Worm (Caenorhabditis elegans) whole organism, late embryonic: Measurements from ENCODE around the gene F19G12.9.

Experiments
- C08G9.2 ChIP-seq: sonication (generic microtip); optimal IDR thresholded peaks from 2 replicates; lab custom pipeline; 2016; ENCODE audit warnings: mild to moderate bottlenecking, missing genetic modification characterization, moderate library complexity, missing compliant biosample characterization
- K02D7.2 ChIP-seq: sonication (generic microtip); optimal IDR thresholded peaks from 2 replicates; lab custom pipeline; 2017; ENCODE audit warnings: mild to moderate bottlenecking, missing genetic modification characterization, missing compliant biosample characterization
- T23F11.4 ChIP-seq: fragments of 200-800 bp; sonication (Bioruptor generic); optimal IDR thresholded peaks from 2 replicates; lab custom pipeline; 2018; ENCODE audit warnings: mild to moderate bottlenecking, missing genetic modification characterization, missing compliant biosample characterization
- ceh-18 ChIP-seq: sonication (generic microtip); optimal IDR thresholded peaks from 2 replicates; lab custom pipeline; 2016; ENCODE audit warnings: missing genetic modification characterization, missing compliant biosample characterization
- ceh-19 ChIP-seq: fragments of 200-800 bp; sonication (Bioruptor generic); optimal IDR thresholded peaks from 2 replicates; lab custom pipeline; 2018; ENCODE audit warnings: mild to moderate bottlenecking, missing genetic modification characterization, missing compliant biosample characterization
- ceh-2 ChIP-seq: sonication (generic microtip); optimal IDR thresholded peaks from 2 replicates; lab custom pipeline; 2016; ENCODE audit warnings: missing genotype, missing genetic modification characterization, missing compliant biosample characterization
- ceh-22 ChIP-seq: sonication (generic microtip); optimal IDR thresholded peaks from 2 replicates; lab custom pipeline; 2017; ENCODE audit warnings: missing biosample characterization, missing genetic modification characterization
- ceh-30 ChIP-seq: fragments of 150-350 bp; optimal IDR thresholded peaks from 2 replicates; lab custom pipeline; 2014; ENCODE audit warnings: missing biosample characterization, missing genetic modification characterization
- ceh-31 ChIP-seq: sonication (generic microtip); optimal IDR thresholded peaks from 2 replicates; lab custom pipeline; 2016; ENCODE audit warnings: missing genetic modification characterization, missing compliant biosample characterization
- ceh-48 ChIP-seq: sonication (generic microtip); optimal IDR thresholded peaks from 2 replicates; lab custom pipeline; 2016; ENCODE audit warnings: missing genetic modification characterization, inconsistent platforms, missing compliant biosample characterization
- elt-2 ChIP-seq: sonication (generic microtip); optimal IDR thresholded peaks from 2 replicates; lab custom pipeline; 2016; ENCODE audit warnings: missing genetic modification reagents, missing genetic modification characterization, missing compliant biosample characterization
- ets-4 ChIP-seq: sonication (generic microtip); optimal IDR thresholded peaks from 2 replicates; lab custom pipeline; 2016; ENCODE audit warnings: missing genetic modification characterization, missing compliant biosample characterization
- fkh-10 ChIP-seq: fragments of 150-350 bp; optimal IDR thresholded peaks from 2 replicates; lab custom pipeline; 2014; ENCODE audit warnings: missing biosample characterization, missing genetic modification reagents, missing genetic modification characterization
- gmeb-2 ChIP-seq: sonication (generic microtip); optimal IDR thresholded peaks from 2 replicates; lab custom pipeline; 2016; ENCODE audit warnings: missing genetic modification characterization, inconsistent platforms, missing compliant biosample characterization
- hlh-13 ChIP-seq: fragments of 200-800 bp; sonication (Bioruptor generic); optimal IDR thresholded peaks from 2 replicates; lab custom pipeline; 2018; ENCODE audit warnings: mild to moderate bottlenecking, missing genetic modification characterization, missing compliant biosample characterization
- hlh-15 ChIP-seq: sonication (generic microtip); optimal IDR thresholded peaks from 2 replicates; lab custom pipeline; 2016; ENCODE audit warnings: missing genetic modification characterization, missing compliant biosample characterization
- hlh-6 ChIP-seq: sonication (generic microtip); optimal IDR thresholded peaks from 2 replicates; lab custom pipeline; 2016; ENCODE audit warnings: missing genotype, missing genetic modification characterization, missing compliant biosample characterization
- hlh-8 ChIP-seq: sonication (generic microtip); optimal IDR thresholded peaks from 2 replicates; lab custom pipeline; 2016; ENCODE audit warnings: missing genotype, missing genetic modification characterization, missing compliant biosample characterization
- lim-6 ChIP-seq: sonication (generic microtip); optimal IDR thresholded peaks from 2 replicates; lab custom pipeline; 2016; ENCODE audit warnings: missing genetic modification characterization, missing compliant biosample characterization
- nfya-1 ChIP-seq: sonication (generic microtip); optimal IDR thresholded peaks from 2 replicates; lab custom pipeline; 2017; ENCODE audit warnings: missing genetic modification characterization, mild to moderate bottlenecking, missing compliant biosample characterization, antibody characterized with exemption, moderate library complexity
- nhr-232 ChIP-seq: sonication (generic microtip); optimal IDR thresholded peaks from 2 replicates; lab custom pipeline; 2016; ENCODE audit warnings: missing genetic modification characterization, missing compliant biosample characterization
- pha-2 ChIP-seq: sonication (generic microtip); optimal IDR thresholded peaks from 2 replicates; lab custom pipeline; 2017; ENCODE audit warnings: mild to moderate bottlenecking, missing genetic modification characterization, missing compliant biosample characterization
- pha-4 ChIP-seq: fragments of 150-350 bp; optimal IDR thresholded peaks from 2 replicates; lab custom pipeline; 2018; ENCODE audit warnings: missing biosample characterization, missing genetic modification reagents, missing genetic modification characterization
- pqm-1 ChIP-seq: sonication (generic microtip); optimal IDR thresholded peaks from 2 replicates; lab custom pipeline; 2016; ENCODE audit warnings: missing genetic modification characterization, missing compliant biosample characterization
- ref-2 ChIP-seq: sonication (generic microtip); optimal IDR thresholded peaks from 2 replicates; lab custom pipeline; 2016; ENCODE audit warnings: missing genetic modification characterization, missing compliant biosample characterization
- rnt-1 ChIP-seq: sonication (generic microtip); optimal IDR thresholded peaks from 2 replicates; lab custom pipeline; 2016; ENCODE audit warnings: missing genetic modification characterization, missing compliant biosample characterization
- sdc-2 ChIP-seq: sonication (generic microtip); optimal IDR thresholded peaks from 2 replicates; lab custom pipeline; 2016; ENCODE audit warnings: missing genotype, missing genetic modification characterization, missing compliant biosample characterization
- sox-4 ChIP-seq: sonication (generic microtip); optimal IDR thresholded peaks from 2 replicates; lab custom pipeline; 2017; ENCODE audit warnings: mild to moderate bottlenecking, missing genetic modification characterization, inconsistent platforms, missing compliant biosample characterization
- syd-9 ChIP-seq: sonication (generic microtip); optimal IDR thresholded peaks from 2 replicates; lab custom pipeline; 2016; ENCODE audit warnings: mild to moderate bottlenecking, missing genetic modification characterization, moderate library complexity, missing compliant biosample characterization
- tbx-2 ChIP-seq: sonication (generic microtip); optimal IDR thresholded peaks from 2 replicates; lab custom pipeline; 2016; ENCODE audit warnings: missing genetic modification characterization, missing compliant biosample characterization
- tbx-7 ChIP-seq: sonication (generic microtip); optimal IDR thresholded peaks from 2 replicates; lab custom pipeline; 2016; ENCODE audit warnings: missing genotype, missing genetic modification characterization, missing compliant biosample characterization
- ttx-3 ChIP-seq: sonication (generic microtip); optimal IDR thresholded peaks from 2 replicates; lab custom pipeline; 2016; ENCODE audit warnings: missing genetic modification reagents, missing genetic modification characterization, missing compliant biosample characterization
- unc-42 ChIP-seq: sonication (generic microtip); optimal IDR thresholded peaks from 2 replicates; lab custom pipeline; 2016; ENCODE audit warnings: missing genotype, missing genetic modification characterization, missing compliant biosample characterization
- unc-55 ChIP-seq: sonication (generic microtip); optimal IDR thresholded peaks from 2 replicates; lab custom pipeline; 2017; ENCODE audit warnings: missing biosample characterization, missing genetic modification reagents, missing genetic modification characterization

F19G12.9 gene

DNA sequence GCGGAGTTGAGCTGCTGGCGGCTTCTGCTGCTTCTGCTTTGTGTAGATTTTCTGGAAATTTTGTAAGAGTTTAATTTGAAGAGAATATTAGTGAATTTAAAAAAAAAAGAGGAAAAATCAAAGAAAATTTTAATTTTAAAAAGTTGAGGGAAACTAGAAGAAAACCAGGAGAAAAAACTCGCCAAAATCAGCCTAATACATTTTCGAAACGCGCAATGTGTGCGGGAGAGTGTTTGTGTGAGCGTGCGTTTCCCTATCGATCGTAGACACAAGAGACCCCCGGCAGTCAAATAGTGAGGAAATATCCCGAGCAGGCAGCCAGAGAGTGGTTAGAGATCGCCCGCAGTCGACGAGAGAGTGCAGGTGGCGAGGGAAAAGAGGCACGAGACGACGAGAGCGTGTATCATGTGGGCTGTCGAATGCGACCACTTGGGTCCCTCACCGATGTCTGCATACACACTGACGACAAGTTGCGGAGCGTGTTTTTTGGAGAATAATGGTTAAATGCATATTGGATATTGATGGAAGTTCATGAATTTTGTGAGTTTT, 27.7 kb downstream of the F19G12.9 start, which contains the start of gene zfp-3 (continued):
- TF ChIP-seq unc-42 (tag; lab: Kevin White, UChicago) (peak; percentile 76), ceh-22 (tag; lab: Kevin White, UChicago) (no peak), K02D7.2 (tag; lab: Kevin White, UChicago) (no peak), ets-4 (tag; lab: Kevin White, UChicago) (peak; percentile 73), lim-6 (tag; lab: Kevin White, UChicago) (peak; percentile 29), elt-2 (tag; lab: Kevin White, UChicago) (peak; percentile 3), ceh-48 (tag; lab: Kevin White, UChicago) (peak; percentile 83), hlh-8 (tag; lab: Kevin White, UChicago) (peak; percentile 32), hlh-15 (tag; lab: Kevin White, UChicago) (no peak), gmeb-2 (no peak), hlh-13 (no peak), ref-2 (tag; lab: Kevin White, UChicago) (peak; percentile 86), ceh-2 (tag; lab: Kevin White, UChicago) (peak; percentile 23), nhr-232 (tag; lab: Kevin White, UChicago) (peak; percentile 25), fkh-10 (GFP tag; lab: Kevin White, UChicago) (no peak), syd-9 (tag; lab: Kevin White, UChicago) (peak; percentile 42), hlh-6 (tag; lab: Kevin White, UChicago) (no peak), pha-2 (tag; lab: Kevin White, UChicago) (peak; percentile 31)

DNA sequence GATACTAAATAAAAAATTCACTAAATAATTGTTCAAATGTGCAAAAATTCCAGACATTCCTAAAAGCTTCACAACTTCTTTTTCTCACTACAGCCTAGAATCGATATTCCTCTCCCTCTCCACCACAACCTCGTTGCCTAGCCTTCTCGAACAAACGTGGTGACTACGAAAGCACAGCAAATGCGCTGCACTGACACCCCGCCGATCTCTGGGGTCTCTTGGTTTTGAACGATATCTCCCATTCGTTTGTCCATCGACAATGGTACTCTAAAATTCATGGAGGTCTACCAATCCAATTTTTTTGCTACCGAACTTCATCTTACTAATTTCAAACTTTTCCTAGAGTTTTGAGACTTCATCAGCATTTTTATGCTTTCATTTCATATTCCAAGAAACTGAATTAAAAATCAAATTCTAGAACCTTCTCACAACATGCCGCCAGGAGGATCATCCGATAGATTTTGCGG, 31.4 kb downstream of the F19G12.9 start, which contains the start of gene W05H7.1:
Gene W05H7.1, plus strand, starts transcription at position 417 of the 467 bp plus-strand sequence.
- TF ChIP-seq syd-9 (tag; lab: Kevin White, UChicago) = no peak
- TF ChIP-seq nfya-1 = peak; percentile 34
- peak; percentile 70 for TF ChIP-seq ceh-48 (tag; lab: Kevin White, UChicago)
- TF ChIP-seq C08G9.2 (tag; lab: Kevin White, UChicago) = no peak
- TF ChIP-seq ceh-31 = peak; percentile 35
- TF ChIP-seq tbx-2 (tag; lab: Kevin White, UChicago) = peak; percentile 60
- peak; percentile 14 for TF ChIP-seq rnt-1 (tag; lab: Kevin White, UChicago)
- no peak for TF ChIP-seq ttx-3 (tag; lab: Kevin White, UChicago)
- peak; percentile 63 for TF ChIP-seq sdc-2 (tag; lab: Kevin White, UChicago)
- TF ChIP-seq ceh-18 (tag; lab: Kevin White, UChicago) = peak; percentile 4
- no peak for TF ChIP-seq unc-55 (GFP tag; lab: Kevin White, UChicago)
- TF ChIP-seq, all 69 proteins: peak for 7

DNA sequence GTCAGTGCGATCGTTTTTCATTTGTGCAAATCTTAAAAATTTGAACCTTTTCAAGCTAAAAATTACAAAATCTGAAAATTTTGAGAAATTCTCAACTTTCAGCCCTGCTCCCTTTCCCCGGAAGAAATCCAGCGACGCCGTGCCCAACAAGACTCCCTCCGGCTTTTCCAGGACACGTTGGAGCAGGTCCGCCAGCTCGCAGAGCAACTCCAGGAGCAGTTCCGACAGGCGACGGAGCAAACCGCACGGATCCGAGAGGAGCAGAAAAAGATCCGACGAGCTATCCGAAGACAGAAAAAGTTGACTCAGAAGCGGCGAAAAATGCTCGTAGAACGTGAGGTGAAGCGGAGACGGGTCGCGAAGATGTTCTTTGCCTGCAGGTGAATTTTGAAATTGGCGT, 32.2 kb downstream of the F19G12.9 start:
- TF ChIP-seq lim-6 (tag; lab: Kevin White, UChicago) = no peak
- TF ChIP-seq hlh-6 (tag; lab: Kevin White, UChicago) = no peak
- TF ChIP-seq pha-4 (tag; lab: Kevin White, UChicago) = no peak
- no peak for TF ChIP-seq hlh-15 (tag; lab: Kevin White, UChicago)
- TF ChIP-seq T23F11.4 = no peak
- TF ChIP-seq ceh-19 (GFP tag; lab: Kevin White, UChicago) = no peak
- TF ChIP-seq ceh-18 (tag; lab: Kevin White, UChicago) = no peak
- TF ChIP-seq sdc-2 (tag; lab: Kevin White, UChicago) = no peak
- no peak for TF ChIP-seq tbx-7 (tag; lab: Kevin White, UChicago)
- TF ChIP-seq, all 69 proteins: peak for 0

DNA sequence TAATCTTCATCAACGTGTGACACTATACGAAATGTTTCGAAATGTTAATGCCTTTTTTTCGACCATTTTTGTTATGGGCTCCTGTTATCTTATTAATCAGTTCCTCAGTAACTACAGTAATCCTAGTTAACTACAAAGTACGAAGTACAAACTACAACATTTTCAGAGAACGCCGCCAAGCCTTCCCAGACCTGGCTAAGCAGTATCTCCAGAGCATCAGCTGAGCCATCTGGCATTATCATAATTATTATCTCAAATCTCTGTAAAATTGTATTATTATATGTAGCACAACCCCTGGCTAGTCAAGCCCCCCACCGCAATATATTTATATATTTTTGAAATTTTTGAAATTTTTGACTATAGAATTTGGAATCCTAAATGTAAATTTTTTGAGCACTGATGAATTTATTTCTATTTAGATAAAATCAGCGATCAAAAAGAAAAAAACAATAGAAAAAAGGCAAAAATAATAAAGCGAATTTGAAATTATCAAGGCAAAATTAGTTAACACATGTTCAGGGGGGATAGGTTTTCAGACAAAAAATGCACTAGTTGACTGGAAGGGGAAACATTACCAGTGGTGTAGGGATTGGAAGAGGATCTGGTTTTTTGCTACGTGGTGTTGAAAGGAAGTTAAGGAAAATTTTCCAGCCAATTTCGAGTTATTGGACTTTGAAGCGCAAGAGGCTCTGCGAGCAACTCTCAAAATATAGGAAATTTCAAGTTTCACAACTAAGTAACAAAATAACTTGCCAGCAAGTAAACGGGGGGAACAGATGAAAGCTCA, 33.0 kb downstream of the F19G12.9 start:
- TF ChIP-seq C08G9.2 (tag; lab: Kevin White, UChicago) = no peak
- TF ChIP-seq ceh-30 (tag; lab: Kevin White, UChicago) = no peak
- TF ChIP-seq pqm-1 (tag; lab: Kevin White, UChicago) = no peak
- TF ChIP-seq sox-4 (tag; lab: Kevin White, UChicago) = no peak
